Fruit fly (Drosophila melanogaster): ENCODE results near the gene CG7781.

Gene CG7781

dm6 chr2L:8326414-8327271 is 1.4 kb upstream of the CG7781 start (continued):
- TF ChIP-seq fd85E (GFP tag; optimal IDR thresholded peaks at IDR 0.05), result no peak
- TF ChIP-seq pdm3 (GFP tag; optimal IDR thresholded peaks at IDR 0.05), result peak; percentile 17
- TF ChIP-seq Eip75B (GFP tag; optimal IDR thresholded peaks at IDR 0.05), result no peak
- no peak for TF ChIP-seq Eip93F (GFP tag; optimal IDR thresholded peaks at IDR 0.05)
- TF ChIP-seq CG11902 (GFP tag; optimal IDR thresholded peaks at IDR 0.05), result no peak
- TF ChIP-seq CG6808 (GFP tag; optimal IDR thresholded peaks at IDR 0.05), result no peak
- no peak for TF ChIP-seq CG8319 (GFP tag; optimal IDR thresholded peaks at IDR 0.05)
- peak; percentile 41 for TF ChIP-seq CG34406 (GFP tag; optimal IDR thresholded peaks at IDR 0.05)
- peak; percentile 30 for TF ChIP-seq lz (GFP tag; optimal IDR thresholded peaks at IDR 0.05)
- TF ChIP-seq CG3032 (tag; optimal IDR thresholded peaks at IDR 0.05), result no peak
- TF ChIP-seq dac (GFP tag; optimal IDR thresholded peaks at IDR 0.05), result no peak
- no peak for TF ChIP-seq Hr4 (GFP tag; optimal IDR thresholded peaks at IDR 0.05)
- peak; percentile 12 for TF ChIP-seq CG10631 (GFP tag; optimal IDR thresholded peaks at IDR 0.05)
- TF ChIP-seq eg (GFP tag; IDR thresholded peaks at IDR 0.05), result peak; percentile 70; the same call in 1 of the 3 replicates
- peak; percentile 16 for TF ChIP-seq Hr39 (GFP tag; optimal IDR thresholded peaks at IDR 0.05)
- no peak for TF ChIP-seq CG10669 (GFP tag; optimal IDR thresholded peaks at IDR 0.05)
- TF ChIP-seq Ets96B (tag; optimal IDR thresholded peaks at IDR 0.05), result no peak
- no peak for TF ChIP-seq Sox15 (GFP tag; optimal IDR thresholded peaks at IDR 0.05)
- TF ChIP-seq CG11294 (GFP tag; IDR thresholded peaks at IDR 0.05), result no peak
- TF ChIP-seq cyc (GFP tag; optimal IDR thresholded peaks at IDR 0.05), result peak; percentile 35
- TF ChIP-seq spab (GFP tag; optimal IDR thresholded peaks at IDR 0.05), result no peak
- peak; percentile 3 for TF ChIP-seq vri (GFP tag; optimal IDR thresholded peaks at IDR 0.05)
- peak; percentile 11 for TF ChIP-seq CG4318 (GFP tag; optimal IDR thresholded peaks at IDR 0.05)
- peak; percentile 27 for TF ChIP-seq topi (GFP tag; optimal IDR thresholded peaks at IDR 0.05)
- no peak for TF ChIP-seq Gug (GFP tag; IDR thresholded peaks at IDR 0.05)
- peak; percentile 46 for TF ChIP-seq CG32006 (GFP tag; optimal IDR thresholded peaks at IDR 0.05)
- TF ChIP-seq CG1621 (tag; optimal IDR thresholded peaks at IDR 0.05), result no peak
- no peak for TF ChIP-seq CG6276 (GFP tag; optimal IDR thresholded peaks at IDR 0.05)
- TF ChIP-seq net (GFP tag; optimal IDR thresholded peaks at IDR 0.05), result no peak
- TF ChIP-seq esn (GFP tag; optimal IDR thresholded peaks at IDR 0.05), result peak; percentile 58
- TF ChIP-seq Met (GFP tag; optimal IDR thresholded peaks at IDR 0.05), result peak; percentile 44
- TF ChIP-seq salr (GFP tag; optimal IDR thresholded peaks at IDR 0.05), result no peak

DNA sequence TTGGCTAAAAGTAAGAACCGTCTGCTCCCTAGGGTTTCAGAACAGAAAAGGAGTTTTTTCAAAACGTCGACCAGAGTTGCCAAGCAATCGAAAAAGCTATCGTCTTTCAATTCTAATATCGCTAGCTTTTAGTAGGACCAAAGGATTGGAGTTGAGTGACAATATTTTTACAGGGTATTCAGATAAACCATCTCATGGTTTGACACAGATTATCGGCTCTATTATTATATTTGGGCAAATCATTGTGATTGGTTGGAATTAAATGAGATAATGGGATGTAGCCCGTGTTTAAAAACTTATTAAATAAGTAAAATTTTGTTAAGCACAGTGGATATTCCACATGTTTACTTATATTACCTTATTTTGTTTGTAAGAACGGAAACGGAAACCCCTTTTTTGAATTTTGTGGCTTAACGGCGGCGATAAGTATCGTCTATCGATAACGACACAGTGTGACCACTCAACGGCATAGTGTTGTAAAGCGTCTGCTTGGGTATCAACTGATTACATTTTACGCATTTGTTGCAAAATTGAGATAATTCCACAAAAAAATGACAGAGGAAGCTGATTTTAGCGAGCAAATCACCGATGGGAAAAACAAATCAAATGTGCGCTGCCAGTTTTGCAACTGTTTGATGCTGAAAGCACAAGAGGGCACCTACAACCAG is 5.2 kb downstream of the CG7781 start, which contains the start of the genes mtsh and strat:
TSS of gene mtsh (minus strand) at position 51 of the 668 bp plus-strand sequence.
TSS of gene strat (plus strand) at position 471 of the 668 bp plus-strand sequence.
- TF ChIP-seq CG6854 (GFP tag; optimal IDR thresholded peaks at IDR 0.05) (peak; percentile 57), vri (GFP tag; optimal IDR thresholded peaks at IDR 0.05) (no peak), Eip78C (GFP tag) (peak; percentile 81), Ets96B (tag; optimal IDR thresholded peaks at IDR 0.05) (no peak), CG8319 (GFP tag; optimal IDR thresholded peaks at IDR 0.05) (peak; percentile 30), CG4318 (GFP tag; optimal IDR thresholded peaks at IDR 0.05) (no peak), lz (GFP tag; optimal IDR thresholded peaks at IDR 0.05) (peak; percentile 47), ss (GFP tag; optimal IDR thresholded peaks at IDR 0.05) (no peak), net (GFP tag; optimal IDR thresholded peaks at IDR 0.05) (no peak), topi (GFP tag; optimal IDR thresholded peaks at IDR 0.05) (peak; percentile 65), CG10631 (GFP tag; optimal IDR thresholded peaks at IDR 0.05) (peak; percentile 3), CG11762 (GFP tag; optimal IDR thresholded peaks at IDR 0.05; ENCODE audit: insufficient read depth) (peak; percentile 21), fkh (GFP tag; optimal IDR thresholded peaks at IDR 0.05) (peak; percentile 41), Blimp-1 (GFP tag; optimal IDR thresholded peaks at IDR 0.05) (peak; percentile 22), CG6276 (GFP tag; optimal IDR thresholded peaks at IDR 0.05) (no peak), CG8632 (GFP tag; optimal IDR thresholded peaks at IDR 0.05) (no peak), pdm3 (GFP tag; optimal IDR thresholded peaks at IDR 0.05) (no peak), CG16779 (tag; optimal IDR thresholded peaks at IDR 0.05) (no peak), Met (GFP tag; optimal IDR thresholded peaks at IDR 0.05) (no peak), CG3032 (tag; optimal IDR thresholded peaks at IDR 0.05) (peak; percentile 2), svp (GFP tag) (no peak), Hr39 (GFP tag; optimal IDR thresholded peaks at IDR 0.05) (no peak), Eip75B (GFP tag; optimal IDR thresholded peaks at IDR 0.05) (no peak), acj6 (GFP tag; optimal IDR thresholded peaks at IDR 0.05) (peak; percentile 40), CG3919 (GFP tag; optimal IDR thresholded peaks at IDR 0.05) (peak; percentile 69), CG9139 (GFP tag; optimal IDR thresholded peaks at IDR 0.05) (peak; percentile 6), CG34406 (GFP tag; optimal IDR thresholded peaks at IDR 0.05) (no peak), salr (GFP tag; optimal IDR thresholded peaks at IDR 0.05) (peak in 1 of 2 experiments; percentile 32), achi (GFP tag; optimal IDR thresholded peaks at IDR 0.05) (peak; percentile 32), CG10669 (GFP tag; optimal IDR thresholded peaks at IDR 0.05) (peak; percentile 51), CG11294 (GFP tag; IDR thresholded peaks at IDR 0.05) (no peak), cyc (GFP tag; optimal IDR thresholded peaks at IDR 0.05) (peak; percentile 58)

Data from whole organism, prepupa.